Worm (Caenorhabditis elegans) whole organism, young adult: ENCODE data around the gene T24F1.7.

Experiments used
- C17E4.6 ChIP-seq: fragments of 200-800 bp; sonication (Bioruptor generic); IDR thresholded peaks from 2 replicates; pipeline ENCODE4 v1.3.6; 2022; ENCODE audit warnings: missing genetic modification reagents, missing genetic modification characterization, missing compliant biosample characterization
- K11D2.4 ChIP-seq: fragments of 200-800 bp; sonication (Bioruptor generic); IDR thresholded peaks from 2 replicates; pipeline ENCODE4 v1.3.6; 2022; ENCODE audit warnings: missing genetic modification reagents, missing genetic modification characterization, missing compliant biosample characterization
- Y67H2A.10 ChIP-seq: fragments of 200-800 bp; sonication (Bioruptor generic); conservative IDR thresholded peaks from 2 replicates; pipeline ENCODE4 v1.3.6; 2022; ENCODE audit warnings: missing genetic modification reagents, missing genetic modification characterization, missing compliant biosample characterization
- ZK185.1 ChIP-seq: sonication (generic microtip); optimal IDR thresholded peaks from 2 replicates; lab custom pipeline; 2016; ENCODE audit warnings: mild to moderate bottlenecking, missing genetic modification characterization, missing compliant biosample characterization; ENCODE audit not compliant: poor library complexity, severe bottlenecking
- ama-1 ChIP-seq, 3 experiments: fragments of 150-350 bp in 1 of 3; sonication (generic microtip) in 2 of 3; optimal IDR thresholded peaks; 2 replicates each; lab custom pipeline; 2014 to 2018; ENCODE audit warnings: missing biosample characterization in 2 of 3, missing genetic modification characterization in 2 of 3, missing genetic modification reagents in 2 of 3
- aptf-2 ChIP-seq: fragments of 200-800 bp; sonication (Bioruptor generic); conservative IDR thresholded peaks from 2 replicates; pipeline ENCODE4 v1.3.6; 2022; ENCODE audit warnings: missing genetic modification reagents, missing genetic modification characterization, missing compliant biosample characterization
- attf-3 ChIP-seq: fragments of 200-800 bp; sonication (Bioruptor generic); conservative IDR thresholded peaks from 2 replicates; pipeline ENCODE4 v1.3.6; 2022; ENCODE audit warnings: missing genetic modification reagents, missing genetic modification characterization, missing compliant biosample characterization
- ceh-27 ChIP-seq: fragments of 200-800 bp; sonication (Bioruptor generic); optimal IDR thresholded peaks from 2 replicates; lab custom pipeline; 2018; ENCODE audit warnings: mild to moderate bottlenecking, missing genetic modification characterization, moderate library complexity, missing compliant biosample characterization
- nfyb-1 ChIP-seq: fragments of 200-800 bp; sonication (Bioruptor generic); IDR thresholded peaks from 2 replicates; pipeline ENCODE4 v1.3.6; 2022; ENCODE audit warnings: missing genetic modification reagents, missing genetic modification characterization, missing compliant biosample characterization
- pha-4 ChIP-seq: fragments of 150-350 bp; sonication (generic microtip); optimal IDR thresholded peaks from 2 replicates; lab custom pipeline; 2014; ENCODE audit warnings: missing biosample characterization, missing genetic modification reagents, missing genetic modification characterization
- repo-1 ChIP-seq: sonication (generic microtip); optimal IDR thresholded peaks from 2 replicates; lab custom pipeline; 2017; ENCODE audit warnings: mild to moderate bottlenecking, missing genetic modification characterization, missing compliant biosample characterization
- unc-62 ChIP-seq: fragments of 150-350 bp; optimal IDR thresholded peaks from 2 replicates; lab custom pipeline; 2014; ENCODE audit warnings: missing biosample characterization, missing genetic modification reagents, missing genetic modification characterization

ce11 chrII:11336640-11337241 lies 24.4 kb downstream of the T24F1.7 start:
- TF ChIP-seq K11D2.4 (GFP tag; lab: Robert Waterston, UW) (no peak), ama-1 (optimal IDR thresholded peaks at IDR 0.05; lab: Kevin White, UChicago) (no peak), ama-1 (GFP tag; optimal IDR thresholded peaks at IDR 0.05; lab: Kevin White, UChicago) (no peak), attf-3 (GFP tag; lab: Robert Waterston, UW) (no peak), unc-62 (no peak), ceh-27 (GFP tag; lab: Kevin White, UChicago) (no peak), ZK185.1 (no peak), C17E4.6 (GFP tag; lab: Robert Waterston, UW) (no peak), Y67H2A.10 (GFP tag; lab: Robert Waterston, UW) (no peak), aptf-2 (GFP tag; lab: Robert Waterston, UW) (no peak), repo-1 (tag; lab: Kevin White, UChicago) (no peak), nfyb-1 (GFP tag; lab: Robert Waterston, UW) (no peak), pha-4 (tag; lab: Kevin White, UChicago) (no peak)
